Fruit fly (Drosophila melanogaster) whole organism, prepupa: ENCODE measurements around the gene CG34301.

Experiments
- Blimp-1 ChIP-seq: fragments of 200-800 bp; sonication (Bioruptor generic); optimal IDR thresholded peaks from 3 replicates; lab custom pipeline; 2017; ENCODE audit warnings: missing biosample characterization, missing genetic modification characterization, mild to moderate bottlenecking, moderate library complexity, missing genetic modification reagents
- CG6854 ChIP-seq: fragments of 200-800 bp; sonication (Bioruptor generic); optimal IDR thresholded peaks from 2 replicates; lab custom pipeline; 2017; ENCODE audit warnings: missing biosample characterization, mild to moderate bottlenecking, missing genetic modification characterization
- CG9139 ChIP-seq: fragments of 200-800 bp; sonication (Bioruptor generic); optimal IDR thresholded peaks from 3 replicates; lab custom pipeline; 2017; ENCODE audit warnings: missing biosample characterization, mild to moderate bottlenecking, missing genetic modification characterization
- Eip93F ChIP-seq: fragments of 200-800 bp; sonication (Bioruptor generic); optimal IDR thresholded peaks from 2 replicates; lab custom pipeline; 2016; ENCODE audit warnings: missing biosample characterization, mild to moderate bottlenecking, missing genetic modification characterization
- Gug ChIP-seq: fragments of 200-800 bp; sonication (Bioruptor generic); IDR thresholded peaks from 2 replicates; pipeline ENCODE4 v1.3.6; 2022; ENCODE audit warnings: missing biosample characterization, missing genetic modification characterization
- Hr39 ChIP-seq: fragments of 200-800 bp; sonication (Bioruptor generic); optimal IDR thresholded peaks from 2 replicates; lab custom pipeline; 2016; ENCODE audit warnings: missing biosample characterization, missing genetic modification characterization
- Hr4 ChIP-seq: fragments of 200-800 bp; sonication (Bioruptor generic); optimal IDR thresholded peaks from 3 replicates; lab custom pipeline; 2016; ENCODE audit warnings: missing biosample characterization, missing genetic modification characterization
- Smox ChIP-seq: fragments of 200-800 bp; sonication (Bioruptor generic); optimal IDR thresholded peaks from 3 replicates; lab custom pipeline; 2016; ENCODE audit warnings: missing biosample characterization, missing genetic modification characterization
- fd59A ChIP-seq: fragments of 200-800 bp; sonication (Bioruptor generic); optimal IDR thresholded peaks from 2 replicates; lab custom pipeline; 2017; ENCODE audit warnings: missing biosample characterization, mild to moderate bottlenecking, missing genetic modification characterization, missing genetic modification reagents
- svp ChIP-seq: fragments of 200-800 bp; sonication (Bioruptor generic); peaks from one replicate; lab custom pipeline; 2016; ENCODE audit warnings: missing biosample characterization, missing genetic modification characterization

DNA sequence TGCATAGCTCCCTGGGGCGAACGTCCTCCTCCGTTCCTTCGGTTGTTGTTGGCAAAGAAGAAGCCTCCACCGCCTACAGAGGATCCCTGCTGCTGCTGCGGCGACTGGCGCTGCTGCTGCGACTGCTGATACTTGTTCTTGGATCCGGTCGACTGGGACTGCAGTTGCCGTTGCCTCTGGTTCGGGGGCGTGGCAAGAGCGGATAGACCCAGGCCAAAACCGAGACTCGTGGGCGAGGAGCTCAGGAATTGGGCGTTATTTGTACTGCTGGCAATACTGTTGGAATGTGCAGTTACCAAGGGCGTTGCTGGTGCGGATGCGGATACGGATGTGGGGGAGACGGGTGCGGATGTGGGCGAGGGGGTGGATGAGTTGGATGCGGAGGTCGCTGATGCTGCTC, 45.0 kb downstream of the CG34301 start:
- TF ChIP-seq Eip93F (GFP tag; lab: Kevin White, UChicago) (no peak), Hr39 (GFP tag; lab: Kevin White, UChicago) (no peak), Blimp-1 (no peak), fd59A (no peak), Hr4 (GFP tag; lab: Kevin White, UChicago) (no peak), svp (no peak), Gug (GFP tag; lab: Robert Waterston, UW) (no peak), Smox (GFP tag; lab: Kevin White, UChicago) (no peak), CG6854 (GFP tag; lab: Kevin White, UChicago) (no peak), CG9139 (no peak)
